Worm (Caenorhabditis elegans): ENCODE measurements around the gene F10E9.7.

The F10E9.7 gene

ce11 chrIII:8356407-8356881, 49.2 kb upstream of the F10E9.7 start (continued):
- TF ChIP-seq ceh-19 (GFP tag; optimal IDR thresholded peaks at IDR 0.05): no peak
- TF ChIP-seq C08G9.2 (tag; optimal IDR thresholded peaks at IDR 0.05): no peak
- TF ChIP-seq syd-9 (tag; optimal IDR thresholded peaks at IDR 0.05): peak; percentile 56
- no peak for TF ChIP-seq pax-1 (tag; optimal IDR thresholded peaks at IDR 0.05)
- TF ChIP-seq unc-55 (GFP tag; optimal IDR thresholded peaks at IDR 0.05): peak; percentile 14
- no peak for TF ChIP-seq gmeb-2 (tag; optimal IDR thresholded peaks at IDR 0.05)
- peak; percentile 55 for TF ChIP-seq unc-42 (tag; optimal IDR thresholded peaks at IDR 0.05)
- TF ChIP-seq ttx-3 (tag; optimal IDR thresholded peaks at IDR 0.05): no peak
- peak; percentile 8 for TF ChIP-seq lin-11 (tag; optimal IDR thresholded peaks at IDR 0.05)
- TF ChIP-seq Y22D7AL.16 (tag; optimal IDR thresholded peaks at IDR 0.05): no peak
- no peak for TF ChIP-seq K02D7.2 (tag; optimal IDR thresholded peaks at IDR 0.05)
- no peak for TF ChIP-seq mec-3 (tag; optimal IDR thresholded peaks at IDR 0.05; ENCODE audit: borderline replicate concordance)
- TF ChIP-seq pat-9 (tag; optimal IDR thresholded peaks at IDR 0.05): no peak
- no peak; the same call in 1 of the 2 replicates for TF ChIP-seq sox-2 (GFP tag; IDR thresholded peaks at IDR 0.05)
- no peak for TF ChIP-seq pag-3 (tag; optimal IDR thresholded peaks at IDR 0.05; ENCODE audit: borderline replicate concordance)
- TF ChIP-seq madf-2 (tag; optimal IDR thresholded peaks at IDR 0.05): no peak
- TF ChIP-seq C38D4.7 (GFP tag; optimal IDR thresholded peaks at IDR 0.05): no peak
- TF ChIP-seq ceh-45 (GFP tag; IDR thresholded peaks at IDR 0.05): no peak
- TF ChIP-seq K09A11.1 (tag; optimal IDR thresholded peaks at IDR 0.05; ENCODE audit: insufficient read depth): no peak
- no peak for TF ChIP-seq F13H6.1 (tag; optimal IDR thresholded peaks at IDR 0.05)
- no peak for TF ChIP-seq dmd-4 (tag; optimal IDR thresholded peaks at IDR 0.05; ENCODE audit: borderline replicate concordance)
- TF ChIP-seq pha-4 (tag; optimal IDR thresholded peaks at IDR 0.05): no peak
- TF ChIP-seq zip-5 (tag; optimal IDR thresholded peaks at IDR 0.05): no peak
- no peak for TF ChIP-seq unc-86 (tag; optimal IDR thresholded peaks at IDR 0.05)
- no peak for TF ChIP-seq dve-1 (tag; optimal IDR thresholded peaks at IDR 0.05)
- peak; percentile 37 for TF ChIP-seq tbx-7 (tag; optimal IDR thresholded peaks at IDR 0.05)

DNA sequence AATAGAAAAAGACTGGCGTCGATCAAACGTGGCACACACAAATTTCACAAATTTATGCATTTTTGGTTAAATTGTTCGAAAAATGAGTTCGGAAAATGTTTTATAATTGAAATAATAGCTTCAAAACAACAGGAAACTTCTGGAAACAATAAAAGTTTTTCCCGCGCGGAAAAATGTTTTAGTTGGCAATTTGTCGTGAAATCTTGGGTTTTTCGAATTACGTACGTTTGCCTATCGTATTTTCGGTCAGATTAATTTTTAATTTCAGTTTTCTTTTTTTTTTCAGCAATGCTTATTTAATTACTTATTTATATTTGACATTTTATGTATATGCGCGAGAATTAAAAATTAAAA, 48.2 kb upstream of the F10E9.7 start:
- no peak for TF ChIP-seq ahr-1 (tag; optimal IDR thresholded peaks at IDR 0.05)
- no peak for TF ChIP-seq ceh-6 (GFP tag; optimal IDR thresholded peaks at IDR 0.05)
- no peak for TF ChIP-seq pha-4 (tag; optimal IDR thresholded peaks at IDR 0.05)
- TF ChIP-seq tbx-7 (tag; optimal IDR thresholded peaks at IDR 0.05): no peak
- no peak for TF ChIP-seq ceh-18 (tag; optimal IDR thresholded peaks at IDR 0.05)
- no peak for TF ChIP-seq zip-5 (tag; optimal IDR thresholded peaks at IDR 0.05)
- no peak for TF ChIP-seq lin-11 (tag; optimal IDR thresholded peaks at IDR 0.05)
- TF ChIP-seq elt-4 (tag; optimal IDR thresholded peaks at IDR 0.05): no peak
- no peak for TF ChIP-seq F13H6.1 (tag; optimal IDR thresholded peaks at IDR 0.05)
- TF ChIP-seq ceh-31 (tag; optimal IDR thresholded peaks at IDR 0.05): no peak
- no peak for TF ChIP-seq mec-3 (tag; optimal IDR thresholded peaks at IDR 0.05; ENCODE audit: borderline replicate concordance)
- TF ChIP-seq gmeb-2 (tag; optimal IDR thresholded peaks at IDR 0.05): no peak
- TF ChIP-seq fax-1 (tag; optimal IDR thresholded peaks at IDR 0.05): no peak
- no peak for TF ChIP-seq unc-86 (tag; optimal IDR thresholded peaks at IDR 0.05)
- no peak for TF ChIP-seq K09A11.1 (tag; optimal IDR thresholded peaks at IDR 0.05; ENCODE audit: insufficient read depth)
- TF ChIP-seq pag-3 (tag; optimal IDR thresholded peaks at IDR 0.05; ENCODE audit: borderline replicate concordance): no peak
- TF ChIP-seq ets-4 (tag; optimal IDR thresholded peaks at IDR 0.05): no peak
- no peak for TF ChIP-seq pax-1 (tag; optimal IDR thresholded peaks at IDR 0.05)
- no peak for TF ChIP-seq unc-55 (GFP tag; optimal IDR thresholded peaks at IDR 0.05)
- TF ChIP-seq ceh-24 (tag; optimal IDR thresholded peaks at IDR 0.05): no peak

DNA sequence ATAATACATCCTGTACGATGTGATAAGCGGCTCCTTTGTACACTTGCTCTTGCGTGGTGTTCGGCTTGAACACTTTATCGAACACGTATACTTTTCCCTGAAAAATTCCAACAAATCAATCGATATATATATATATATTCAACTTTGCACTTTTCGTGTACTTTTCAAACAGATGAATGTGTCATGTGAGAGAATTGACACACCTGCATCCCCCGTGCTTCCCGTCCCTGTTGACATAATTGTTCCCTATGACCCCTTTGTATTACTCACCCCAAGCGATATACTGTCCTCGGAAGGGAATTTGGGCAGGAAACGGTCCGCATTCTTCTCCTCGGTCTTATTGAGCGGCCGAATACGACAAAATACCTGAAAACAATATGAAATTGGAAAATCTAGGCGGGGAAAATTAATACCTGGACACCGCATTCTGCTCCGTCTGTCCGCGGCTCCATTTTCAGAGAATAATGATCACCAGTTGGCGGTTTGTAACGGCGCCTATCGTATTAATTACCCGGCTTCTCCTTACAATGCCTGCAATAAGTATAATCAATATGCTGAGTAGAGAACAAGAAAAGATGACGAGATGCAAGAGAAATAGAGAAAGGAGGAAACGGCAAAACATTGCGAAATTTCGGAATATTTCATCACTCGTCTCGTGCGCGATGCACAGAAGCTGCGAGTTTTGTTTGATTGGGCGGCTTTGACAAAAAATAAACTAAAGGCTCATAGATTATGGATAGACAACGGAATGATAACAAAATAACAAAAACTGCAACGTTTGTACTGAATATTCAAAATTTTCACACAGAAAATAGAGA, 47.6 kb upstream of the F10E9.7 start, which contains the start of gene unc-116:
Gene unc-116, minus strand, starts transcription at position 531 of the 818 bp plus-strand sequence.
- no peak for TF ChIP-seq tbx-7 (tag; optimal IDR thresholded peaks at IDR 0.05)
- peak; percentile 59 for TF ChIP-seq unc-55 (GFP tag; optimal IDR thresholded peaks at IDR 0.05)
- peak; percentile 44 for TF ChIP-seq ceh-48 (tag; optimal IDR thresholded peaks at IDR 0.05)
- TF ChIP-seq sox-2 (GFP tag; IDR thresholded peaks at IDR 0.05): peak; percentile 11; the same call in 1 of the 2 replicates
- no peak for TF ChIP-seq rnt-1 (tag; optimal IDR thresholded peaks at IDR 0.05)
- peak; percentile 5 for TF ChIP-seq ceh-31 (tag; optimal IDR thresholded peaks at IDR 0.05)
- no peak for TF ChIP-seq ceh-24 (tag; optimal IDR thresholded peaks at IDR 0.05)
- TF ChIP-seq fax-1 (tag; optimal IDR thresholded peaks at IDR 0.05): no peak
- no peak for TF ChIP-seq zip-5 (tag; optimal IDR thresholded peaks at IDR 0.05)
- TF ChIP-seq unc-42 (tag; optimal IDR thresholded peaks at IDR 0.05): peak; percentile 3
- peak; percentile 20 for TF ChIP-seq nfya-1 (tag; optimal IDR thresholded peaks at IDR 0.05)
- peak; percentile 86 for TF ChIP-seq hlh-30 (tag; optimal IDR thresholded peaks at IDR 0.05; ENCODE audit: insufficient read depth)
- peak; percentile 47 for TF ChIP-seq ama-1 (optimal IDR thresholded peaks at IDR 0.05)
- no peak for TF ChIP-seq pag-3 (tag; optimal IDR thresholded peaks at IDR 0.05; ENCODE audit: borderline replicate concordance)
- TF ChIP-seq gmeb-2 (tag; optimal IDR thresholded peaks at IDR 0.05): no peak
- no peak for TF ChIP-seq ahr-1 (tag; optimal IDR thresholded peaks at IDR 0.05)
